Fruit fly (Drosophila melanogaster) whole organism: ENCODE results near the gene CG17118.

Source experiments
- CG8478 ChIP-seq: fragments of >200 bp; optimal IDR thresholded peaks from 2 replicates; lab custom pipeline; 2018; ENCODE audit warnings: inconsistent platforms
- EcR ChIP-seq, 2 experiments: fragments of >200 bp; optimal IDR thresholded peaks; 2 replicates each; lab custom pipeline; 2017; ENCODE audit warnings: missing biosample characterization in 2 of 2, missing genetic modification characterization in 2 of 2, missing genetic modification reagents in 2 of 2
- psq ChIP-seq: fragments of >200 bp; optimal IDR thresholded peaks from 2 replicates; lab custom pipeline; 2017
- usp ChIP-seq: fragments of >200 bp; optimal IDR thresholded peaks from 2 replicates; lab custom pipeline; 2017; ENCODE audit warnings: missing biosample characterization, missing genetic modification characterization, mixed read lengths

DNA sequence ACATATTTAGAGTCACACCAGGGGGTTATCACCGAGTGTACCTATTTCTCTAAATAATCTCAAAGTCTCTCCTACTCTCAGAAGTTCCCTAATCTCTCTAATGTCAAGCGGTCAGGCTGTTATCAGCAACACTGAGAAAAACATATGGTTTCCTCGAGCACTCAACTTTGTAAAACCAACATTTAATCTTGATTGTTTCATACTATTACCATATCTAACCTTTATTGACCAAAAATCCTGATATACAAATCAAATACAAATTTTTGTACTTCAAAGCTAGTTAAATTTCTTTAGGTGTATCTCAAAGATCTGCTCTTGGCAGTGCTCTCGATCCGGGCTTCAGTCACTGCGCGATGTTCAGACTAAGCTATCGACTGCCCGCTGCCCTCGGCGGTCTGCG is 26.8 kb upstream of the CG17118 start, which contains the start of gene CG6415:
- TF ChIP-seq psq (lab: Kevin White, UChicago) (no peak), CG8478 (lab: Kevin White, UChicago) (no peak), usp (no peak), EcR (GFP tag; optimal IDR thresholded peaks at IDR 0.05; lab: Kevin White, UChicago) (no peak)
